Worm (Caenorhabditis elegans): ENCODE results near the gene C16C10.1.

The C16C10.1 gene

ce11 chrIII:4164071-4164470, 17.2 kb downstream of the C16C10.1 start, which contains the start of gene C16C10.8:
TSS of gene C16C10.8 (minus strand) at chrIII:4164171.
- TF ChIP-seq unc-62 (GFP tag; optimal IDR thresholded peaks at IDR 0.05): no peak

- TF ChIP-seq unc-62 (GFP tag; optimal IDR thresholded peaks at IDR 0.05): no peak
These were observed 20.3 kb downstream of the C16C10.1 start, which contains the start of gene C01G12.16 for ce11 chrIII:4160937-4161336. TSS of gene C01G12.16 (plus strand) at chrIII:4161237.

- no peak for TF ChIP-seq unc-62 (GFP tag; optimal IDR thresholded peaks at IDR 0.05)
These were observed 23.9 kb downstream of the C16C10.1 start, which contains the start of gene C16C10.9 for ce11 chrIII:4157298-4157697. TSS of gene C16C10.9 (minus strand) at chrIII:4157398.

- no peak for TF ChIP-seq unc-62 (GFP tag; optimal IDR thresholded peaks at IDR 0.05)
These were observed 27.9 kb downstream of the C16C10.1 start, which contains the start of gene glod-4 for ce11 chrIII:4153299-4153698. TSS of gene glod-4 (plus strand) at chrIII:4153599.

ce11 chrIII:4152828-4153227, 28.4 kb downstream of the C16C10.1 start:
- no peak for TF ChIP-seq unc-62 (GFP tag; optimal IDR thresholded peaks at IDR 0.05)

ce11 chrIII:4152309-4152708, 28.9 kb downstream of the C16C10.1 start:
- TF ChIP-seq unc-62 (GFP tag; optimal IDR thresholded peaks at IDR 0.05): no peak

ce11 chrIII:4151548-4152104, 29.6 kb downstream of the C16C10.1 start, which contains the start of the genes wht-3 and har-1:
TSS of gene wht-3 (minus strand) at chrIII:4151598.
TSS of gene har-1 (plus strand) at chrIII:4152054.
- no peak for TF ChIP-seq unc-62 (GFP tag; optimal IDR thresholded peaks at IDR 0.05)

ce11 chrIII:4150919-4151318, 30.3 kb downstream of the C16C10.1 start:
- TF ChIP-seq unc-62 (GFP tag; optimal IDR thresholded peaks at IDR 0.05): no peak

DNA sequence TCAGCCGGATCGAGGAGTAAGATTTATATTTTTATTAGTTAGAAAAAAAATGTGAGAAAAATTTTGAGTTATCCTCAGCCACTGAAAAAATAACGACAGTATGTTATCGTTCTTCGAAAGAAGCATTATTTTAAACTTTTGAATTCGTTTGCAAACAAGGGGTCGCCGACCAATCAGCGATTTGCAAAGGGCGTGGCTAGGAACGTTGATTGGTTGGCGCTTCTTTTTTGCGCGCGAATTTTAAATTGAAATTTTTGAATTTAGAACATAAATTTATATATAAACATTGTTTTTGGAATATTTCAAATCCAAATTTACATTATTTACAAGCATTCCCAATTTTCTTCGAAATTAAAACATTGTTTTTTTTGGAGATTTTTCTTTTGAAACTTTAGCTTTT, 38.1 kb downstream of the C16C10.1 start:
- no peak for TF ChIP-seq unc-62 (GFP tag; optimal IDR thresholded peaks at IDR 0.05)

ce11 chrIII:4137180-4137579, 44.1 kb downstream of the C16C10.1 start:
- TF ChIP-seq unc-62 (GFP tag; optimal IDR thresholded peaks at IDR 0.05): no peak

- no peak for TF ChIP-seq unc-62 (GFP tag; optimal IDR thresholded peaks at IDR 0.05)
These were observed 47.2 kb downstream of the C16C10.1 start for ce11 chrIII:4134059-4134458.

- TF ChIP-seq unc-62 (GFP tag; optimal IDR thresholded peaks at IDR 0.05): no peak
These were observed 49.3 kb downstream of the C16C10.1 start for ce11 chrIII:4131814-4132555.
